Fruit fly (Drosophila melanogaster) whole organism: ENCODE results near the gene CG14671.

Experiments used
- CG8478 ChIP-seq: fragments of >200 bp; optimal IDR thresholded peaks from 2 replicates; lab custom pipeline; 2018; ENCODE audit warnings: inconsistent platforms
- Dll ChIP-seq: fragments of >200 bp; optimal IDR thresholded peaks from 2 replicates; lab custom pipeline; 2017
- EcR ChIP-seq, 2 experiments: fragments of >200 bp; optimal IDR thresholded peaks; 2 replicates each; lab custom pipeline; 2017; ENCODE audit warnings: missing biosample characterization in 2 of 2, missing genetic modification characterization in 2 of 2, missing genetic modification reagents in 2 of 2
- pan ChIP-seq: fragments of >200 bp; optimal IDR thresholded peaks from 2 replicates; lab custom pipeline; 2017
- psq ChIP-seq: fragments of >200 bp; optimal IDR thresholded peaks from 2 replicates; lab custom pipeline; 2017
- usp ChIP-seq: fragments of >200 bp; optimal IDR thresholded peaks from 2 replicates; lab custom pipeline; 2017; ENCODE audit warnings: missing biosample characterization, missing genetic modification characterization, mixed read lengths

The CG14671 gene

DNA sequence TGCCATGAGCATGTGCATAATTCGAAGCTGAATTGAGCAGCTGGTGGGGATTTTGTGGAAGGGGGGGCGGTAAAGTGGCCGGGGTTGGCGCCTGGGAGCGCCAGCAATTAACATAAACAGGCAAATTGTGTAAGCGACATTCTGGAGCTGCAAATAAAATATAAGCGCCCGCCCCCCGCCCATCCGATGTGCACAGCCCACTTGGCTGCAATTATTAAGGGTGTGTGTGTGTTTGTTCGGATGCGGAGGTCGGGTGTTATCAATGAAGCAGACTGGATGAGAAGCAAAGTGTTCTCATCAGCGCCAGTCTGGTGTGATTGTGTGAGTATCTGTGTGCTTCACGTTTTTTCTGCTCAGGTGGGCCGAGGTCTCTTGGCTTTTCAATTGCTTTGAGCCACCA lies 44.8 kb downstream of the CG14671 start:
- TF ChIP-seq CG8478 (lab: Kevin White, UChicago) (no peak), psq (no peak), usp (GFP tag; lab: Kevin White, UChicago) (no peak), pan (no peak), EcR (GFP tag; optimal IDR thresholded peaks at IDR 0.05; lab: Kevin White, UChicago) (no peak), Dll (lab: Kevin White, UChicago) (no peak)

DNA sequence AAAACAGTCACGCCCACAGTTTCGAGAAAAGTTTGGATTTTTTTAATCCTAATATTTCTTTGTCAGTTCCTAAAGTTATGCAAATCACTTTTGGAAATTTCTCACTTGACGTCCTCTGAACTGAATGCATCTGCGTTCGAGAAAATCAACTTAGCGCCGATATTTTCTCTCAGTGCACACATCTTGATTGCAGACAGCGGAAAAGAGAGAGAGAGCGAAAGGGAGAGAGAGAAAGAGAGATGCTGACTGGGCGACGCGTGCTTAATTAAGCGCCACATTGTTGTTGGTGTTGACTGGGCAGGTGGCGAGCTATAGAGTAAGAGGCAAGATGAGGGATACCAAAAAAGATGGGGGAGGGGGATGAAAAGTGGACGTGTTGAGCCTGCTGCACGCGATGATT lies 46.0 kb downstream of the CG14671 start:
- TF ChIP-seq Dll (lab: Kevin White, UChicago), result no peak

DNA sequence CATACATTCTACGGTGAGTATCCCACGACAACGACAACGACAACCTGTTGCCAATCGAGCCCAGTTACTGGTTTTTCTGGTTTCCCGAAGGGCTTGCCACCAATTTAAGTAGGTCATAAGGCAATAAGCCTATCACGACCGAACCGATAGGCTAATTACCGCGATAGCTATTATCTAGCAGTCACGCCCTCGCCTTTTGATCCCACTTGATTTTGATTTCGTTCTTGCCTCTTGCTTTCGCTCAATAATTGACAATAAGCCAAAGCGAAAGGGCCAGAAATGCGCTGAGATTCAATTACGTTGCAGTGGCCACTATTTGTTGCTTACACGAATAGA lies 46.8 kb downstream of the CG14671 start:
- TF ChIP-seq usp (GFP tag; lab: Kevin White, UChicago) (no peak), EcR (GFP tag; optimal IDR thresholded peaks at IDR 0.05; lab: Kevin White, UChicago) (peak in 1 of 2 experiments; percentile 14), CG8478 (lab: Kevin White, UChicago) (no peak), Dll (lab: Kevin White, UChicago) (no peak), psq (no peak)

DNA sequence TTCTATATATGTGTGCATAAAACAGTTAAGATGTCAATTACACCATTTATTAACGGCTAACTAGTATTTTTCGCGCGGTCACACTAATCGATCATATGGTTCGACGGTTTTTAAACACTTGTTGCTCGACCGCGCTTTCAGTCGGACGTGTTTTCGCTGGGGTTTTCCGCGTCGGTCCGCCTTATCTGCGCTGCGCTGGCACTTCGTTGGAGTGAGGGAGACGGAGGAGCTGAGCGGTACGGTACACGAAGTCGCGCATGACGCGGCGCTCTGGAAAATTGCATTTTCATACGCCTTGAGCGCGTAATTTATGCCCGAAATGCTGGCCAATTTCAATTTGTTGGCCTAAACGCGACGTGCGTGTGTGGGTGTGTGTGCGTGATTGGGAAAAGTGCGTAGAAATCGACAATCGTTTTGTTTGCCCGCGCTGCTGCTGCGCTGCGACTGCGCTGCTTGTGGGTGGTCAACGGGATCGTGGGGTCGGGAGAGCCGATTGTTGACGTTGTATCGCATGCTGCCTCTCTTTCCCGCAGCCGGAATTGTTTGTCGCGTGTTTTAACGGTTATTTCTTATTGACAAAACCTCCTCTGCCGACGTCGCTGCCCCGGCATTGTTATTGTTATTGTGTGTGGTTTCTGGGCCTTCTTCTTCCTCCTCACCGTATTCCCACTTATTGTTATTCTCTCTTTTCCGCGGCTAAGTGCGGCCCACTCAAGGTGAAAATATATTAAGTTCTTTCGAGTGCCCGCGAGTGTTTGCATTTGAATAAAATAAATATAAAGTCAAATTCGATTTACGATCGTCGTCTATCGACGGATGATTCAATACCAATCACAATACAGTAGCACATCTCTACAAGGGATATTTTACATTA lies 47.4 kb downstream of the CG14671 start, which contains the start of gene Itpr:
Gene Itpr (plus strand): TSS at position 116 of the 874 bp plus-strand sequence.
- TF ChIP-seq EcR (GFP tag; optimal IDR thresholded peaks at IDR 0.05; lab: Kevin White, UChicago) (no peak), usp (GFP tag; lab: Kevin White, UChicago) (no peak), Dll (lab: Kevin White, UChicago) (peak; percentile 33), pan (no peak), psq (no peak), CG8478 (lab: Kevin White, UChicago) (peak; percentile 14)

DNA sequence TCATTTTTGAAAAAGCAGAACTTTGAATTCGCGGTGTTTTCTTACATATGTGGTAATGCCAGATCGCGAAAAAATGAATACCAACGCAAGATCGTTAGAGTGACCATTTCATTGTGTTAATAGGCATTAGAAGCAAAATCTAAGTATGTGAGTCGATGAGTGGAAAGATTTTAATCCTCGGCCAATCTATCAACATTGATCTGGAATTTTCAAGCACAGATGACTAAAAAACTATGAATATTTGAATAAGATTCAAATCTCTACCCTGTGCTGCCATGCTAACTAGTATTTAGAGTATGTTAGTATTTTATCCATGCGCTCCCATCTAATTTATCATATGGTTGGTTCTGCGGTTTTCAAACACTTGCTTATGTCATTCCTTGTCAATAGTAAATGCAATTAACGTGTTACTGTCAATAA lies 48.0 kb downstream of the CG14671 start:
- TF ChIP-seq CG8478 (lab: Kevin White, UChicago) (no peak), pan (no peak), usp (GFP tag; lab: Kevin White, UChicago) (no peak), Dll (lab: Kevin White, UChicago) (no peak), psq (no peak), EcR (GFP tag; optimal IDR thresholded peaks at IDR 0.05; lab: Kevin White, UChicago) (no peak)

DNA sequence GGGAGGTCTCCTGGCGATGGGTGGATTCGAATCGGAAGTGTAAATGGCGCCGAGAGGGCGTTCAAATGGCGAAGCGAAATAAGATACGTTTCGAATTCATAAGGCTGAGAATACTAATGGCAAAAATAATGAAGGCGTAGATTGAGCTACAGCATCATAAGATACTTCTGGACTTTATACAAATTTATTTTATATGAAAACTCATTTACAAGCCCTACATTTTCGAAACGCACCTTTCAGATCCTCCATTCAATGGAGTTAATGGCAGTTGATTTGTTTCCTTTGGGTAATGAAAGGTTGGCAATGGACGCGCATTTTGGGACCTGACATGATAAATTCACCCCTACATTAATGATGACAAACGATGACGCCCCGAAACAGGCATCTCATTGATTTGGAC lies 49.9 kb downstream of the CG14671 start:
- TF ChIP-seq pan (no peak), EcR (GFP tag; optimal IDR thresholded peaks at IDR 0.05; lab: Kevin White, UChicago) (no peak), CG8478 (lab: Kevin White, UChicago) (no peak), Dll (lab: Kevin White, UChicago) (no peak), usp (GFP tag; lab: Kevin White, UChicago) (no peak), psq (no peak)
